Fruit fly (Drosophila melanogaster) whole organism, embryonic: ENCODE measurements around the gene CG34417.

Source experiments
- ATbp ChIP-seq: fragments of 200-800 bp; sonication (Bioruptor generic); optimal IDR thresholded peaks from 2 replicates; lab custom pipeline; 2017; ENCODE audit warnings: missing biosample characterization, mild to moderate bottlenecking, missing genetic modification characterization, missing genetic modification reagents
- Atf-2 ChIP-seq: fragments of 200-800 bp; sonication (Bioruptor generic); optimal IDR thresholded peaks from 2 replicates; lab custom pipeline; 2016; ENCODE audit warnings: missing biosample characterization, missing genetic modification characterization
- Bteb2 ChIP-seq: fragments of 200-800 bp; sonication (Bioruptor generic); optimal IDR thresholded peaks from 2 replicates; lab custom pipeline; 2016; ENCODE audit warnings: missing biosample characterization, missing genetic modification characterization
- CG11398 ChIP-seq: fragments of 200-800 bp; sonication (Bioruptor generic); optimal IDR thresholded peaks from 2 replicates; lab custom pipeline; 2016; ENCODE audit warnings: missing biosample characterization, missing genetic modification characterization
- CG13123 ChIP-seq: fragments of 200-800 bp; sonication (Bioruptor generic); optimal IDR thresholded peaks from 2 replicates; lab custom pipeline; 2016; ENCODE audit warnings: missing biosample characterization, missing genetic modification characterization
- CG14965 ChIP-seq: fragments of 200-800 bp; sonication (Bioruptor generic); optimal IDR thresholded peaks from 2 replicates; lab custom pipeline; 2016; ENCODE audit warnings: missing biosample characterization, missing genetic modification characterization, borderline replicate concordance
- CG15269 ChIP-seq: fragments of 200-800 bp; sonication (Bioruptor generic); optimal IDR thresholded peaks from 2 replicates; lab custom pipeline; 2018; ENCODE audit warnings: missing biosample characterization, mild to moderate bottlenecking, missing genetic modification characterization, moderate library complexity
- CG15479 ChIP-seq: fragments of 200-800 bp; sonication (Bioruptor generic); optimal IDR thresholded peaks from 3 replicates; lab custom pipeline; 2019; ENCODE audit warnings: missing biosample characterization, mild to moderate bottlenecking, missing genetic modification characterization, moderate library complexity
- CG17361 ChIP-seq: fragments of 200-800 bp; sonication (Bioruptor generic); IDR thresholded peaks from 3 replicates; pipeline ENCODE4 v1.3.6; 2022; ENCODE audit warnings: missing biosample characterization, missing genetic modification characterization
- CG1792 ChIP-seq: fragments of 200-800 bp; sonication (Bioruptor generic); optimal IDR thresholded peaks from 2 replicates; lab custom pipeline; 2016; ENCODE audit warnings: missing biosample characterization, missing genetic modification characterization
- CG18262 ChIP-seq: fragments of 200-800 bp; optimal IDR thresholded peaks from 3 replicates; lab custom pipeline; 2019; ENCODE audit warnings: missing biosample characterization, mild to moderate bottlenecking, missing genetic modification characterization, moderate library complexity
- CG1832 ChIP-seq: fragments of 200-800 bp; sonication (Bioruptor generic); optimal IDR thresholded peaks from 2 replicates; lab custom pipeline; 2017; ENCODE audit warnings: missing biosample characterization, mild to moderate bottlenecking, missing genetic modification characterization, inconsistent platforms
- CG2889 ChIP-seq: fragments of 200-800 bp; sonication (Bioruptor generic); IDR thresholded peaks from 3 replicates; pipeline ENCODE4 v1.3.6; 2022; ENCODE audit warnings: missing biosample characterization, missing genetic modification characterization
- CG30403 ChIP-seq: fragments of 200-800 bp; sonication (Bioruptor generic); optimal IDR thresholded peaks from 3 replicates; lab custom pipeline; 2016; ENCODE audit warnings: missing biosample characterization, missing genetic modification characterization
- CG31365 ChIP-seq: fragments of 200-800 bp; sonication (Bioruptor generic); optimal IDR thresholded peaks from 2 replicates; lab custom pipeline; 2018; ENCODE audit warnings: missing biosample characterization, mild to moderate bottlenecking, missing genetic modification characterization
- CG31388 ChIP-seq: fragments of 200-800 bp; sonication (Bioruptor generic); optimal IDR thresholded peaks from 2 replicates; lab custom pipeline; 2016; ENCODE audit warnings: missing biosample characterization, missing genetic modification characterization
- CG3163 ChIP-seq: fragments of 200-800 bp; sonication (Bioruptor generic); optimal IDR thresholded peaks from 3 replicates; lab custom pipeline; 2016; ENCODE audit warnings: missing biosample characterization, missing genetic modification characterization
- CG32772 ChIP-seq: fragments of 200-800 bp; sonication (Bioruptor generic); IDR thresholded peaks from 2 replicates; pipeline ENCODE4 v1.3.6; 2022; ENCODE audit warnings: missing biosample characterization, missing genetic modification characterization
- CG42726 ChIP-seq: fragments of 200-800 bp; sonication (Bioruptor generic); IDR thresholded peaks from 2 replicates; pipeline ENCODE4 v1.3.6; 2022; ENCODE audit warnings: missing biosample characterization, missing genetic modification characterization; ENCODE audit not compliant: partially characterized antibody
- CG4424 ChIP-seq: fragments of 200-800 bp; sonication (Bioruptor generic); optimal IDR thresholded peaks from 3 replicates; lab custom pipeline; 2016; ENCODE audit warnings: missing biosample characterization, missing genetic modification characterization
- CG4820 ChIP-seq: fragments of 200-800 bp; sonication (Bioruptor generic); optimal IDR thresholded peaks from 3 replicates; lab custom pipeline; 2016; ENCODE audit warnings: missing biosample characterization, missing genetic modification characterization
- CG6854 ChIP-seq: fragments of 200-800 bp; sonication (Bioruptor generic); optimal IDR thresholded peaks from 3 replicates; lab custom pipeline; 2017; ENCODE audit warnings: missing biosample characterization, mild to moderate bottlenecking, missing genetic modification characterization
- CG8478 ChIP-seq: fragments of >200 bp; optimal IDR thresholded peaks from 2 replicates; lab custom pipeline; 2018
- CG8924 ChIP-seq: fragments of 200-800 bp; optimal IDR thresholded peaks from 3 replicates; lab custom pipeline; 2019; ENCODE audit warnings: missing biosample characterization, mild to moderate bottlenecking, missing genetic modification characterization, moderate library complexity
- CG8944 ChIP-seq: fragments of 200-800 bp; sonication (Bioruptor generic); optimal IDR thresholded peaks from 3 replicates; lab custom pipeline; 2016; ENCODE audit warnings: missing biosample characterization, missing genetic modification characterization
- CG9727 ChIP-seq: fragments of 200-800 bp; sonication (Bioruptor generic); optimal IDR thresholded peaks from 3 replicates; lab custom pipeline; 2017; ENCODE audit warnings: missing biosample characterization, mild to moderate bottlenecking, missing genetic modification characterization
- Deaf1 ChIP-seq: fragments of 200-800 bp; optimal IDR thresholded peaks from 3 replicates; lab custom pipeline; 2019; ENCODE audit warnings: missing biosample characterization, mild to moderate bottlenecking, missing genetic modification characterization, moderate library complexity
- HLH3B ChIP-seq: fragments of 200-800 bp; sonication (Bioruptor generic); IDR thresholded peaks from 2 replicates; pipeline ENCODE4 v1.3.6; 2022; ENCODE audit warnings: missing biosample characterization, missing genetic modification characterization
- Hr39 ChIP-seq: fragments of >200 bp; optimal IDR thresholded peaks from 2 replicates; lab custom pipeline; 2017
- Nf-YA ChIP-seq: fragments of 200-800 bp; sonication (Bioruptor generic); IDR thresholded peaks from 2 replicates; pipeline ENCODE4 v1.3.6; 2022; ENCODE audit warnings: missing biosample characterization, missing genetic modification characterization
- Nf-YB ChIP-seq: fragments of 200-800 bp; sonication (Bioruptor generic); optimal IDR thresholded peaks from 3 replicates; lab custom pipeline; 2019; ENCODE audit warnings: missing biosample characterization, mild to moderate bottlenecking, missing genetic modification characterization, moderate library complexity
- Side ChIP-seq: fragments of 200-800 bp; sonication (Bioruptor generic); optimal IDR thresholded peaks from 2 replicates; lab custom pipeline; 2016; ENCODE audit warnings: missing biosample characterization, missing genetic modification characterization
- Spps ChIP-seq: fragments of 200-800 bp; sonication (Bioruptor generic); optimal IDR thresholded peaks from 2 replicates; lab custom pipeline; 2018; ENCODE audit warnings: missing biosample characterization, mild to moderate bottlenecking, missing genetic modification characterization
- Ssrp ChIP-seq: fragments of 200-800 bp; sonication (Bioruptor generic); optimal IDR thresholded peaks from 2 replicates; lab custom pipeline; 2018; ENCODE audit warnings: missing biosample characterization, mild to moderate bottlenecking, missing genetic modification characterization, moderate library complexity
- Usf ChIP-seq: fragments of 200-800 bp; sonication (Bioruptor generic); optimal IDR thresholded peaks from 2 replicates; lab custom pipeline; 2017; ENCODE audit warnings: missing genotype, missing biosample characterization, missing genetic modification characterization
- cg ChIP-seq: fragments of 200-800 bp; sonication (Bioruptor generic); optimal IDR thresholded peaks from 3 replicates; lab custom pipeline; 2019; ENCODE audit warnings: missing biosample characterization, mild to moderate bottlenecking, missing genetic modification characterization, moderate library complexity
- crc ChIP-seq: fragments of 200-800 bp; sonication (Bioruptor generic); optimal IDR thresholded peaks from 2 replicates; lab custom pipeline; 2016; ENCODE audit warnings: missing biosample characterization, missing genetic modification characterization
- da ChIP-seq: fragments of 200-800 bp; sonication (Bioruptor generic); optimal IDR thresholded peaks from 2 replicates; lab custom pipeline; 2016; ENCODE audit warnings: missing biosample characterization, missing genetic modification characterization
- ftz-f1 ChIP-seq: fragments of 200-800 bp; sonication (Bioruptor generic); optimal IDR thresholded peaks from 2 replicates; lab custom pipeline; 2016; ENCODE audit warnings: missing biosample characterization, missing genetic modification characterization
- fu2 ChIP-seq: fragments of 200-800 bp; sonication (Bioruptor generic); optimal IDR thresholded peaks from 2 replicates; lab custom pipeline; 2016; ENCODE audit warnings: missing biosample characterization, missing genetic modification characterization
- gem ChIP-seq: fragments of 200-800 bp; sonication (Bioruptor generic); optimal IDR thresholded peaks from 2 replicates; lab custom pipeline; 2019; ENCODE audit warnings: missing biosample characterization, mild to moderate bottlenecking, missing genetic modification characterization, moderate library complexity
- h ChIP-seq: fragments of >200 bp; optimal IDR thresholded peaks from 2 replicates; lab custom pipeline; 2017
- ham ChIP-seq: fragments of 200-800 bp; sonication (Bioruptor generic); IDR thresholded peaks from 2 replicates; pipeline ENCODE4 v1.3.6; 2022; ENCODE audit warnings: missing biosample characterization, missing genetic modification characterization
- insv ChIP-seq, 2 experiments: fragments of 200-800 bp; sonication (Bioruptor generic); optimal IDR thresholded peaks; 3 replicates each; lab custom pipeline; 2016 to 2018; ENCODE audit warnings: missing biosample characterization in 2 of 2, missing genetic modification characterization in 2 of 2
- maf-S ChIP-seq: fragments of 200-800 bp; sonication (Bioruptor generic); optimal IDR thresholded peaks from 2 replicates; lab custom pipeline; 2016; ENCODE audit warnings: missing biosample characterization, missing genetic modification characterization
- nau ChIP-seq: fragments of 200-800 bp; sonication (Bioruptor generic); optimal IDR thresholded peaks from 3 replicates; lab custom pipeline; 2017; ENCODE audit warnings: missing biosample characterization, mild to moderate bottlenecking, missing genetic modification characterization, missing genetic modification reagents
- nerfin-2 ChIP-seq: fragments of 200-800 bp; sonication (Bioruptor generic); IDR thresholded peaks from 2 replicates; pipeline ENCODE4 v1.3.6; 2022; ENCODE audit warnings: missing biosample characterization, missing genetic modification characterization; ENCODE audit not compliant: partially characterized antibody
- nmo ChIP-seq: fragments of 200-800 bp; sonication (Bioruptor generic); optimal IDR thresholded peaks from 2 replicates; lab custom pipeline; 2018; ENCODE audit warnings: missing biosample characterization, mild to moderate bottlenecking, missing genetic modification characterization, moderate library complexity
- run ChIP-seq: fragments of 200-800 bp; sonication (Bioruptor generic); optimal IDR thresholded peaks from 3 replicates; lab custom pipeline; 2018; ENCODE audit warnings: missing biosample characterization, mild to moderate bottlenecking, missing genetic modification characterization
- seq ChIP-seq: fragments of 200-800 bp; sonication (Bioruptor generic); IDR thresholded peaks from 2 replicates; pipeline ENCODE4 v1.3.6; 2022; ENCODE audit warnings: missing biosample characterization, missing genetic modification characterization
- ttk ChIP-seq: fragments of 200-800 bp; sonication (Bioruptor generic); IDR thresholded peaks from 2 replicates; pipeline ENCODE4 v2.1.2; 2022; ENCODE audit warnings: missing biosample characterization, missing genetic modification characterization
- usp ChIP-seq: fragments of >200 bp; optimal IDR thresholded peaks from 2 replicates; lab custom pipeline; 2017; ENCODE audit warnings: missing biosample characterization, missing genetic modification characterization
- wdn ChIP-seq: fragments of 200-800 bp; sonication (Bioruptor generic); IDR thresholded peaks from 2 replicates; pipeline ENCODE4 v1.3.6; 2022; ENCODE audit warnings: missing biosample characterization, missing genetic modification characterization
- wek ChIP-seq: fragments of 200-800 bp; sonication (Bioruptor generic); optimal IDR thresholded peaks from 3 replicates; lab custom pipeline; 2018; ENCODE audit warnings: missing biosample characterization, mild to moderate bottlenecking, missing genetic modification characterization, moderate library complexity

Gene CG34417

DNA sequence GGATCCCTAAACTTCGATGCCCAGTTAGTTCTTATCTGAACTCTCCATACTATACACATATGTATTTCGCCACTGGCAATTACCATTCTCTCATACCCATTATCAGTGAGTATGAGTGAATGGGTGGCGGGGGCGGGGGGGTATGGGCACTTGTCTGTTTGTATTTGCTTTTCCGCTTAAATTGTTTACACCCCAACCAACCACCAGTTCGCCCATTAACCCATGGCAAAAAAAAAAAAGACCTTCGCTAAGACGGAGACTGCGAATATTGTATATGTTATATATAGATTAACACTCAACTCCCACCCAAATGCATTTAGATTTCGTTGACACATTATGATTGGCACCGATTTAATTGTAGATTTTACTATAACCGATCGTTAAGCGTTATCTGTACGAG is 51.5 kb downstream of the CG34417 start (continued):
- TF ChIP-seq CG17361 (GFP tag; lab: Robert Waterston, UW), result no peak
- TF ChIP-seq CG9727, result peak; percentile 12
- TF ChIP-seq CG6854 (GFP tag; lab: Kevin White, UChicago), result no peak
- no peak for TF ChIP-seq fu2 (GFP tag; lab: Kevin White, UChicago)
- TF ChIP-seq Bteb2 (GFP tag; lab: Kevin White, UChicago), result no peak
- TF ChIP-seq CG8944 (GFP tag; lab: Kevin White, UChicago), result no peak
- TF ChIP-seq CG2889 (GFP tag; lab: Robert Waterston, UW), result no peak
- TF ChIP-seq Atf-2, result no peak
- TF ChIP-seq maf-S, result no peak
- TF ChIP-seq cg, result no peak
- no peak for TF ChIP-seq CG32772 (GFP tag; lab: Robert Waterston, UW)
- TF ChIP-seq Ssrp (tag; lab: Kevin White, UChicago), result no peak
- TF ChIP-seq CG11398 (GFP tag; lab: Kevin White, UChicago), result no peak
- no peak for TF ChIP-seq h (lab: Kevin White, UChicago)
- no peak for TF ChIP-seq Hr39 (lab: Kevin White, UChicago)
- no peak for TF ChIP-seq CG8478 (lab: Kevin White, UChicago)
- no peak for TF ChIP-seq CG31388
- TF ChIP-seq Deaf1 (tag; lab: Kevin White, UChicago), result no peak
- no peak for TF ChIP-seq CG31365
- no peak for TF ChIP-seq CG4820 (GFP tag; lab: Kevin White, UChicago)
- no peak for TF ChIP-seq ham (GFP tag; lab: Robert Waterston, UW)
- no peak for TF ChIP-seq CG3163
- TF ChIP-seq ftz-f1, result no peak
- no peak for TF ChIP-seq CG13123 (GFP tag; lab: Kevin White, UChicago)
- no peak for TF ChIP-seq CG1832 (GFP tag; lab: Kevin White, UChicago)
- no peak for TF ChIP-seq usp (GFP tag; lab: Kevin White, UChicago)
- TF ChIP-seq CG18262 (tag; lab: Kevin White, UChicago), result no peak
- no peak for TF ChIP-seq da (GFP tag; lab: Kevin White, UChicago)
- no peak for TF ChIP-seq Usf (GFP tag; lab: Kevin White, UChicago)
- TF ChIP-seq wdn (GFP tag; lab: Robert Waterston, UW), result no peak
- no peak for TF ChIP-seq CG4424 (GFP tag; lab: Kevin White, UChicago)
- TF ChIP-seq nau, result peak; percentile 40
- no peak for TF ChIP-seq CG8924 (tag; lab: Kevin White, UChicago)
- TF ChIP-seq CG42726 (GFP tag; lab: Robert Waterston, UW), result no peak
- no peak for TF ChIP-seq Spps (tag; lab: Kevin White, UChicago)
- no peak for TF ChIP-seq seq (GFP tag; lab: Robert Waterston, UW)
- TF ChIP-seq Nf-YB (GFP tag; lab: Kevin White, UChicago), result no peak
- no peak for TF ChIP-seq CG15269
- no peak for TF ChIP-seq HLH3B
- TF ChIP-seq insv (GFP tag; optimal IDR thresholded peaks at IDR 0.05; lab: Kevin White, UChicago), result no peak
- TF ChIP-seq run (tag; lab: Kevin White, UChicago), result no peak
- no peak for TF ChIP-seq gem (tag; lab: Kevin White, UChicago)
- peak; percentile 35 for TF ChIP-seq wek (GFP tag; lab: Kevin White, UChicago)
- TF ChIP-seq nerfin-2 (GFP tag; lab: Robert Waterston, UW), result no peak
- 0 out of 2 replicates have a peak, but pooled peaks have one; percentile 12 for TF ChIP-seq Nf-YA (GFP tag; lab: Robert Waterston, UW)
- TF ChIP-seq CG1792 (GFP tag; lab: Kevin White, UChicago), result peak; percentile 17
- TF ChIP-seq ATbp (GFP tag; lab: Kevin White, UChicago), result peak; percentile 43
- TF ChIP-seq crc (GFP tag; lab: Kevin White, UChicago), result no peak
- no peak for TF ChIP-seq CG15479
- no peak for TF ChIP-seq nmo (GFP tag; lab: Kevin White, UChicago)
- TF ChIP-seq Side, result no peak
- no peak for TF ChIP-seq CG30403 (GFP tag; lab: Kevin White, UChicago)
- TF ChIP-seq CG14965 (GFP tag; lab: Kevin White, UChicago), result no peak
- TF ChIP-seq ttk (GFP tag; lab: Robert Waterston, UW), result no peak
